Fruit fly (Drosophila melanogaster): ENCODE results near the gene SrpRbeta.

dm6 chr3L:8681896-8682550 lies 38.0 kb downstream of the SrpRbeta start:
- TF ChIP-seq CG14655 (GFP tag; optimal IDR thresholded peaks at IDR 0.05): no peak
- TF ChIP-seq Snoo (tag; optimal IDR thresholded peaks at IDR 0.05): no peak
- TF ChIP-seq gl (tag; optimal IDR thresholded peaks at IDR 0.05): no peak
